Worm (Caenorhabditis elegans): ENCODE data around the gene arrd-7.

Gene arrd-7

ce11 chrII:12062521-12062920, at the start of gene arrd-7:
Gene arrd-7, minus strand, starts transcription at chrII:12062621.
- no peak for TF ChIP-seq lsy-2 (tag; optimal IDR thresholded peaks at IDR 0.05)
- TF ChIP-seq fos-1 (tag; optimal IDR thresholded peaks at IDR 0.05): no peak
- TF ChIP-seq nhr-25 (tag; optimal IDR thresholded peaks at IDR 0.05): no peak
- TF ChIP-seq nhr-11 (tag; optimal IDR thresholded peaks at IDR 0.05): no peak
- no peak for TF ChIP-seq unc-62 (GFP tag; optimal IDR thresholded peaks at IDR 0.05)
- no peak for TF ChIP-seq sem-4 (tag; optimal IDR thresholded peaks at IDR 0.05)
- no peak for TF ChIP-seq F13H6.1 (tag; optimal IDR thresholded peaks at IDR 0.05)
- no peak for TF ChIP-seq mbf-1 (tag; optimal IDR thresholded peaks at IDR 0.05)
- TF ChIP-seq alr-1 (tag; optimal IDR thresholded peaks at IDR 0.05): no peak
- TF ChIP-seq nhr-12 (tag; optimal IDR thresholded peaks at IDR 0.05): no peak
- TF ChIP-seq zag-1 (tag; optimal IDR thresholded peaks at IDR 0.05): no peak

ce11 chrII:12110997-12111396, 48.6 kb upstream of the arrd-7 start:
- no peak for TF ChIP-seq skn-1 (tag; optimal IDR thresholded peaks at IDR 0.05)
- no peak for TF ChIP-seq dmd-4 (tag; optimal IDR thresholded peaks at IDR 0.05)
- no peak for TF ChIP-seq nhr-237 (tag; optimal IDR thresholded peaks at IDR 0.05)
- TF ChIP-seq ztf-11 (tag; optimal IDR thresholded peaks at IDR 0.05): no peak
- no peak for TF ChIP-seq nhr-21 (tag; optimal IDR thresholded peaks at IDR 0.05)
- no peak for TF ChIP-seq elt-1 (tag; optimal IDR thresholded peaks at IDR 0.05)
- no peak for TF ChIP-seq F13H6.1 (tag; optimal IDR thresholded peaks at IDR 0.05)
- no peak for TF ChIP-seq unc-39 (tag; optimal IDR thresholded peaks at IDR 0.05)
- no peak for TF ChIP-seq ztf-4 (tag; optimal IDR thresholded peaks at IDR 0.05)
- no peak for TF ChIP-seq nhr-23 (tag; optimal IDR thresholded peaks at IDR 0.05)
- TF ChIP-seq sem-4 (tag; optimal IDR thresholded peaks at IDR 0.05): no peak
- no peak for TF ChIP-seq C34F6.9 (tag; optimal IDR thresholded peaks at IDR 0.05)

ce11 chrII:12108843-12109242, 46.4 kb upstream of the arrd-7 start:
- TF ChIP-seq unc-55 (GFP tag; optimal IDR thresholded peaks at IDR 0.05): no peak
- no peak for TF ChIP-seq gmeb-1 (tag; optimal IDR thresholded peaks at IDR 0.05)
- no peak for TF ChIP-seq ztf-1 (GFP tag; conservative IDR thresholded peaks at IDR 0.05)
- TF ChIP-seq ztf-4 (tag; optimal IDR thresholded peaks at IDR 0.05): no peak
- no peak for TF ChIP-seq sem-4 (tag; optimal IDR thresholded peaks at IDR 0.05)
- no peak for TF ChIP-seq nhr-21 (tag; optimal IDR thresholded peaks at IDR 0.05)
- TF ChIP-seq ceh-16 (tag; optimal IDR thresholded peaks at IDR 0.05): no peak
- TF ChIP-seq peb-1 (tag; optimal IDR thresholded peaks at IDR 0.05): no peak
- no peak for TF ChIP-seq ceh-82 (tag; optimal IDR thresholded peaks at IDR 0.05)
- TF ChIP-seq ama-1 (optimal IDR thresholded peaks at IDR 0.05): no peak
- TF ChIP-seq lin-39 (tag; optimal IDR thresholded peaks at IDR 0.05): no peak
- TF ChIP-seq fos-1 (tag; optimal IDR thresholded peaks at IDR 0.05): no peak
- TF ChIP-seq blmp-1 (tag; optimal IDR thresholded peaks at IDR 0.05; ENCODE audit: insufficient read depth): no peak
- no peak for TF ChIP-seq mab-5 (tag; optimal IDR thresholded peaks at IDR 0.05)
- TF ChIP-seq lsy-2 (tag; optimal IDR thresholded peaks at IDR 0.05): no peak
- TF ChIP-seq mbf-1 (tag; optimal IDR thresholded peaks at IDR 0.05): no peak
- TF ChIP-seq egl-27 (tag; optimal IDR thresholded peaks at IDR 0.05): no peak

ce11 chrII:12107840-12108239, 45.4 kb upstream of the arrd-7 start, which contains the start of gene Y17G7B.18:
Gene Y17G7B.18, minus strand, starts transcription at chrII:12107857.
- TF ChIP-seq peb-1 (tag; optimal IDR thresholded peaks at IDR 0.05) (no peak), ztf-1 (GFP tag; conservative IDR thresholded peaks at IDR 0.05) (no peak), gmeb-1 (tag; optimal IDR thresholded peaks at IDR 0.05) (peak; percentile 96), unc-62 (GFP tag; optimal IDR thresholded peaks at IDR 0.05) (no peak), crh-2 (tag; optimal IDR thresholded peaks at IDR 0.05) (peak; percentile 68), aly-2 (tag; optimal IDR thresholded peaks at IDR 0.05) (no peak), F13H6.1 (tag; optimal IDR thresholded peaks at IDR 0.05) (peak; percentile 34), sem-4 (tag; optimal IDR thresholded peaks at IDR 0.05) (peak; percentile 22), R02D3.7 (tag; optimal IDR thresholded peaks at IDR 0.05) (peak; percentile 25), unc-55 (GFP tag; optimal IDR thresholded peaks at IDR 0.05) (peak; percentile 93), mbf-1 (tag; optimal IDR thresholded peaks at IDR 0.05) (no peak), ceh-82 (tag; optimal IDR thresholded peaks at IDR 0.05) (no peak), snpc-4 (tag; optimal IDR thresholded peaks at IDR 0.05) (peak; percentile 64), nhr-21 (tag; optimal IDR thresholded peaks at IDR 0.05) (peak; percentile 35), dmd-4 (tag; optimal IDR thresholded peaks at IDR 0.05) (no peak), nhr-23 (tag; optimal IDR thresholded peaks at IDR 0.05) (no peak), nhr-12 (tag; optimal IDR thresholded peaks at IDR 0.05) (no peak), alr-1 (tag; optimal IDR thresholded peaks at IDR 0.05) (no peak), nhr-6 (tag; optimal IDR thresholded peaks at IDR 0.05) (peak; percentile 35), nhr-129 (tag; optimal IDR thresholded peaks at IDR 0.05) (peak; percentile 62), mab-5 (tag; optimal IDR thresholded peaks at IDR 0.05) (peak; percentile 28), lin-39 (tag; optimal IDR thresholded peaks at IDR 0.05) (no peak), fos-1 (tag; optimal IDR thresholded peaks at IDR 0.05) (peak; percentile 8), Y55F3AM.14 (GFP tag; optimal IDR thresholded peaks at IDR 0.05) (no peak), lin-13 (GFP tag; optimal IDR thresholded peaks at IDR 0.05) (peak; percentile 69), ztf-4 (tag; optimal IDR thresholded peaks at IDR 0.05) (no peak), sma-3 (GFP tag; optimal IDR thresholded peaks at IDR 0.05) (peak; percentile 18), nhr-10 (tag; optimal IDR thresholded peaks at IDR 0.05) (no peak), lsy-2 (tag; optimal IDR thresholded peaks at IDR 0.05) (peak; percentile 72 to 83), nhr-11 (tag; optimal IDR thresholded peaks at IDR 0.05) (no peak), ceh-16 (tag; optimal IDR thresholded peaks at IDR 0.05) (no peak), egl-27 (tag; optimal IDR thresholded peaks at IDR 0.05) (peak; percentile 56), blmp-1 (tag; optimal IDR thresholded peaks at IDR 0.05; ENCODE audit: insufficient read depth) (no peak), C34F6.9 (tag; optimal IDR thresholded peaks at IDR 0.05) (peak; percentile 90), elt-3 (tag; optimal IDR thresholded peaks at IDR 0.05) (no peak), nhr-25 (tag; optimal IDR thresholded peaks at IDR 0.05) (peak; percentile 32), unc-39 (tag; optimal IDR thresholded peaks at IDR 0.05) (no peak), elt-1 (tag; optimal IDR thresholded peaks at IDR 0.05) (no peak), mdl-1 (tag; optimal IDR thresholded peaks at IDR 0.05) (peak in 1 of 2 experiments; percentile 57), zag-1 (tag; optimal IDR thresholded peaks at IDR 0.05) (no peak)

Data from whole organism, L2 larva.